Fruit fly (Drosophila melanogaster) whole organism, wandering third instar larva: Measurements from ENCODE around the gene CG32376.
"Not testable (repeated sequence)": the region's sequence is repeated elsewhere in the genome, so short reads cannot be mapped to it uniquely, and the experiment has no call there.

Experiments
- CG9705 ChIP-seq: fragments of 200-800 bp; sonication (Bioruptor generic); optimal IDR thresholded peaks from 2 replicates; lab custom pipeline; 2018; ENCODE audit warnings: missing biosample characterization, mild to moderate bottlenecking, missing genetic modification characterization
- Dfd ChIP-seq: fragments of >200 bp; optimal IDR thresholded peaks from 2 replicates; lab custom pipeline; 2017; ENCODE audit warnings: missing biosample characterization, missing genetic modification characterization
- HLH106 ChIP-seq: fragments of 200-800 bp; optimal IDR thresholded peaks from 3 replicates; lab custom pipeline; 2019; ENCODE audit warnings: missing biosample characterization, mild to moderate bottlenecking, missing genetic modification characterization, moderate library complexity
- Sp1 ChIP-seq: fragments of 200-800 bp; sonication (Bioruptor generic); optimal IDR thresholded peaks from 3 replicates; lab custom pipeline; 2019; ENCODE audit warnings: missing biosample characterization, mild to moderate bottlenecking, missing genetic modification characterization, moderate library complexity
- dl ChIP-seq, 2 experiments: fragments of 175-275, 200-275 bp in 1 of 2; fragments of 200-275 bp in 1 of 2; sonication (Bioruptor generic); optimal IDR thresholded peaks; lab custom pipeline; 2018; ENCODE audit warnings: mild to moderate bottlenecking in 2 of 2, missing biosample characterization in 2 of 2, missing genetic modification characterization in 2 of 2, moderate library complexity in 2 of 2; ENCODE audit not compliant: partially characterized antibody in 2 of 2, insufficient read depth in 1 of 2
- psq ChIP-seq: fragments of 200-800 bp; sonication (Bioruptor generic); optimal IDR thresholded peaks from 3 replicates; lab custom pipeline; 2017; ENCODE audit warnings: missing biosample characterization, mild to moderate bottlenecking, missing genetic modification characterization, moderate library complexity
- sage ChIP-seq: fragments of 200-800 bp; sonication (Bioruptor generic); optimal IDR thresholded peaks from 2 replicates; lab custom pipeline; 2016; ENCODE audit warnings: missing biosample characterization, mild to moderate bottlenecking, missing genetic modification characterization
- tai ChIP-seq: sonication (Bioruptor generic); optimal IDR thresholded peaks from 2 replicates; lab custom pipeline; 2016; ENCODE audit warnings: missing biosample characterization, missing genetic modification characterization

The CG32376 gene

dm6 chr3L:7498731-7499130 lies 43.5 kb downstream of the CG32376 start, which contains the start of gene CG8539:
Gene CG8539, minus strand, starts transcription at chr3L:7498831.
- not testable (repeated sequence) for TF ChIP-seq HLH106 (tag; lab: Kevin White, UChicago); psq; Dfd (GFP tag; lab: Kevin White, UChicago)
- TF ChIP-seq, all 38 proteins: peak for 0; not testable (repeated sequence) for 38

DNA sequence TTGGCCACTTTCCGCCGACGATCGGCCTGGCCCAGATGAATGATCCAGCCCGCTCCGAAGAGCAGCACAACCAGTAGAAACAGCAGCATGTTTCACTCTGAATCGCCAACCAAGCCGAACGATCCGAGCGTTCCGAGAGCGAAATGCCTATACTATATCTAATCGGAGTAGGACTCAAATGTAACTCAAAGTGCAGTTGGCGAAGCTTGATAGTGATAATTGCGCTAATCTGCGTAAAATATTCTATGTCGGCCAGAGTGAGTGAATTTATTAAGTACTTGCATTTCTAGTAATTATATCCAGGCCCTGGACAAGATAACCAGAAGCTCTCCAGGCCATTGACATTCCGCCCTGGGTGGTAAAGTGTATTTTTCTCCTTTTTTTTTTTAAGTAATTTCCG lies 46.2 kb downstream of the CG32376 start, which contains the start of gene Cyp4d8:
Gene Cyp4d8 (minus strand): TSS at position 101 of the 400 bp plus-strand sequence.
- no peak for TF ChIP-seq tai (GFP tag; lab: Kevin White, UChicago)
- TF ChIP-seq Sp1 (GFP tag; lab: Kevin White, UChicago) = no peak
- TF ChIP-seq dl (GFP tag; optimal IDR thresholded peaks at IDR 0.05; lab: Kevin White, UChicago; ENCODE audit: insufficient read depth in 1 of 2, partially characterized antibody in 2 of 2) = no peak
- TF ChIP-seq sage (GFP tag; lab: Kevin White, UChicago) = no peak
- no peak for TF ChIP-seq Dfd (GFP tag; lab: Kevin White, UChicago)
- TF ChIP-seq CG9705 (GFP tag; lab: Kevin White, UChicago) = no peak
